Worm (Caenorhabditis elegans): ENCODE results near the gene C07B5.3.

C07B5.3 gene

ce11 chrX:9552404-9552803 lies 29.4 kb upstream of the C07B5.3 start:
- TF ChIP-seq tbx-11 (GFP tag; IDR thresholded peaks at IDR 0.05) (no peak), ets-7 (tag; optimal IDR thresholded peaks at IDR 0.05) (no peak), F13C5.2 (tag; optimal IDR thresholded peaks at IDR 0.05) (no peak), hnd-1 (tag; optimal IDR thresholded peaks at IDR 0.05) (no peak)

ce11 chrX:9551112-9551511 lies 28.1 kb upstream of the C07B5.3 start:
- TF ChIP-seq tbx-37 (GFP tag; conservative IDR thresholded peaks at IDR 0.05), result no peak
- no peak for TF ChIP-seq aly-1 (tag; optimal IDR thresholded peaks at IDR 0.05)
- no peak for TF ChIP-seq scrt-1 (GFP tag; IDR thresholded peaks at IDR 0.05)
- no peak for TF ChIP-seq hmg-4 (GFP tag; optimal IDR thresholded peaks at IDR 0.05)
- peak; percentile 15 for TF ChIP-seq F13C5.2 (tag; optimal IDR thresholded peaks at IDR 0.05)
- TF ChIP-seq hnd-1 (tag; optimal IDR thresholded peaks at IDR 0.05), result no peak
- TF ChIP-seq sea-1 (GFP tag; conservative IDR thresholded peaks at IDR 0.05), result no peak

- no peak for TF ChIP-seq tra-4 (tag; optimal IDR thresholded peaks at IDR 0.05)
- no peak for TF ChIP-seq pes-1 (GFP tag; IDR thresholded peaks at IDR 0.05)
- TF ChIP-seq hmg-4 (GFP tag; optimal IDR thresholded peaks at IDR 0.05), result no peak
- no peak for TF ChIP-seq tbx-11 (GFP tag; IDR thresholded peaks at IDR 0.05)
- no peak for TF ChIP-seq aly-1 (tag; optimal IDR thresholded peaks at IDR 0.05)
- TF ChIP-seq ets-7 (tag; optimal IDR thresholded peaks at IDR 0.05), result no peak
- TF ChIP-seq tbx-37 (GFP tag; conservative IDR thresholded peaks at IDR 0.05), result no peak
- TF ChIP-seq ceh-13 (GFP tag; optimal IDR thresholded peaks at IDR 0.05), result no peak
- no peak for TF ChIP-seq ceh-36 (tag; optimal IDR thresholded peaks at IDR 0.05)
- TF ChIP-seq flt-1 (GFP tag; IDR thresholded peaks at IDR 0.05), result no peak
Observed at ce11 chrX:9550519-9550918, 27.5 kb upstream of the C07B5.3 start.

- no peak for TF ChIP-seq sea-1 (GFP tag; conservative IDR thresholded peaks at IDR 0.05)
- no peak for TF ChIP-seq flt-1 (GFP tag; IDR thresholded peaks at IDR 0.05)
- no peak for TF ChIP-seq scrt-1 (GFP tag; IDR thresholded peaks at IDR 0.05)
- TF ChIP-seq aly-1 (tag; optimal IDR thresholded peaks at IDR 0.05), result no peak
- TF ChIP-seq ets-7 (tag; optimal IDR thresholded peaks at IDR 0.05), result no peak
- no peak for TF ChIP-seq pes-1 (GFP tag; IDR thresholded peaks at IDR 0.05)
- no peak for TF ChIP-seq hmg-4 (GFP tag; optimal IDR thresholded peaks at IDR 0.05)
- TF ChIP-seq hmbx-1 (tag; optimal IDR thresholded peaks at IDR 0.05), result no peak
Observed at ce11 chrX:9549657-9550369, 26.8 kb upstream of the C07B5.3 start.

- TF ChIP-seq scrt-1 (GFP tag; IDR thresholded peaks at IDR 0.05) (no peak), tbx-37 (GFP tag; conservative IDR thresholded peaks at IDR 0.05) (no peak), tbx-11 (GFP tag; IDR thresholded peaks at IDR 0.05) (no peak), ama-1 (optimal IDR thresholded peaks at IDR 0.05) (no peak), hmbx-1 (tag; optimal IDR thresholded peaks at IDR 0.05) (no peak), hnd-1 (tag; optimal IDR thresholded peaks at IDR 0.05) (no peak), sea-1 (GFP tag; conservative IDR thresholded peaks at IDR 0.05) (no peak), hmg-4 (GFP tag; optimal IDR thresholded peaks at IDR 0.05) (no peak), F13C5.2 (tag; optimal IDR thresholded peaks at IDR 0.05) (no peak), aly-1 (tag; optimal IDR thresholded peaks at IDR 0.05) (no peak)
Observed at ce11 chrX:9548890-9549289, 25.9 kb upstream of the C07B5.3 start.

- TF ChIP-seq hmg-4 (GFP tag; optimal IDR thresholded peaks at IDR 0.05), result no peak
- no peak for TF ChIP-seq tra-4 (tag; optimal IDR thresholded peaks at IDR 0.05)
- TF ChIP-seq ama-1 (optimal IDR thresholded peaks at IDR 0.05), result no peak
- no peak for TF ChIP-seq hnd-1 (tag; optimal IDR thresholded peaks at IDR 0.05)
- no peak for TF ChIP-seq B0310.2 (tag; optimal IDR thresholded peaks at IDR 0.05)
- TF ChIP-seq hmbx-1 (tag; optimal IDR thresholded peaks at IDR 0.05), result no peak
- TF ChIP-seq ets-7 (tag; optimal IDR thresholded peaks at IDR 0.05), result no peak
- TF ChIP-seq pes-1 (GFP tag; IDR thresholded peaks at IDR 0.05), result no peak
- TF ChIP-seq aly-1 (tag; optimal IDR thresholded peaks at IDR 0.05), result no peak
- no peak for TF ChIP-seq ceh-13 (GFP tag; optimal IDR thresholded peaks at IDR 0.05)
- TF ChIP-seq ceh-36 (tag; optimal IDR thresholded peaks at IDR 0.05), result no peak
- no peak for TF ChIP-seq tbx-11 (GFP tag; IDR thresholded peaks at IDR 0.05)
Observed at ce11 chrX:9548011-9548795, 25.2 kb upstream of the C07B5.3 start.

- TF ChIP-seq F13C5.2 (tag; optimal IDR thresholded peaks at IDR 0.05) (no peak), tra-4 (tag; optimal IDR thresholded peaks at IDR 0.05) (no peak), hmbx-1 (tag; optimal IDR thresholded peaks at IDR 0.05) (no peak), ceh-13 (GFP tag; optimal IDR thresholded peaks at IDR 0.05) (no peak), hnd-1 (tag; optimal IDR thresholded peaks at IDR 0.05) (no peak), hmg-4 (GFP tag; optimal IDR thresholded peaks at IDR 0.05) (no peak), ama-1 (optimal IDR thresholded peaks at IDR 0.05) (no peak), ceh-36 (tag; optimal IDR thresholded peaks at IDR 0.05) (no peak), sea-1 (GFP tag; conservative IDR thresholded peaks at IDR 0.05) (no peak)
Observed at ce11 chrX:9547264-9547751, 24.3 kb upstream of the C07B5.3 start.

- TF ChIP-seq flt-1 (GFP tag; IDR thresholded peaks at IDR 0.05) (no peak), hmg-4 (GFP tag; optimal IDR thresholded peaks at IDR 0.05) (no peak), ceh-13 (GFP tag; optimal IDR thresholded peaks at IDR 0.05) (no peak), ama-1 (optimal IDR thresholded peaks at IDR 0.05) (no peak)
Observed at ce11 chrX:9546640-9547039, 23.6 kb upstream of the C07B5.3 start.

Data from whole organism, early embryonic.